Fruit fly (Drosophila melanogaster) whole organism, prepupa: Measurements from ENCODE around the gene CG11444.

Experiments used
- CG10631 ChIP-seq: fragments of 200-800 bp; sonication (Bioruptor generic); optimal IDR thresholded peaks from 2 replicates; lab custom pipeline; 2016; ENCODE audit warnings: missing biosample characterization, missing genetic modification characterization
- CG10669 ChIP-seq: fragments of 200-800 bp; sonication (Bioruptor generic); optimal IDR thresholded peaks from 3 replicates; lab custom pipeline; 2018; ENCODE audit warnings: missing biosample characterization, mild to moderate bottlenecking, missing genetic modification characterization, moderate library complexity
- CG11294 ChIP-seq: fragments of 200-800 bp; sonication (Bioruptor generic); IDR thresholded peaks from 2 replicates; pipeline ENCODE4 v1.3.6; 2022; ENCODE audit warnings: missing biosample characterization, missing genetic modification characterization
- CG16779 ChIP-seq: fragments of 200-800 bp; sonication (Bioruptor generic); optimal IDR thresholded peaks from 3 replicates; lab custom pipeline; 2017; ENCODE audit warnings: missing biosample characterization, mild to moderate bottlenecking, missing genetic modification characterization
- CG4318 ChIP-seq: fragments of 200-800 bp; sonication (Bioruptor generic); optimal IDR thresholded peaks from 3 replicates; lab custom pipeline; 2017; ENCODE audit warnings: missing biosample characterization, mild to moderate bottlenecking, missing genetic modification characterization
- CG6276 ChIP-seq: fragments of 200-800 bp; sonication (Bioruptor generic); optimal IDR thresholded peaks from 2 replicates; lab custom pipeline; 2017; ENCODE audit warnings: missing biosample characterization, mild to moderate bottlenecking, missing genetic modification characterization
- CG7368 ChIP-seq: fragments of 200-800 bp; sonication (Bioruptor generic); optimal IDR thresholded peaks from 3 replicates; lab custom pipeline; 2016; ENCODE audit warnings: missing biosample characterization, missing genetic modification characterization
- CG9139 ChIP-seq: fragments of 200-800 bp; sonication (Bioruptor generic); optimal IDR thresholded peaks from 3 replicates; lab custom pipeline; 2017; ENCODE audit warnings: missing biosample characterization, mild to moderate bottlenecking, missing genetic modification characterization
- Gug ChIP-seq: fragments of 200-800 bp; sonication (Bioruptor generic); IDR thresholded peaks from 2 replicates; pipeline ENCODE4 v1.3.6; 2022; ENCODE audit warnings: missing biosample characterization, missing genetic modification characterization
- Met ChIP-seq: fragments of 200-800 bp; sonication (Bioruptor generic); optimal IDR thresholded peaks from 3 replicates; lab custom pipeline; 2016; ENCODE audit warnings: missing biosample characterization, missing genetic modification characterization
- OdsH ChIP-seq: fragments of 200-800 bp; sonication (Bioruptor generic); optimal IDR thresholded peaks from 3 replicates; lab custom pipeline; 2016; ENCODE audit warnings: missing biosample characterization, missing genetic modification characterization
- Sox102F ChIP-seq: fragments of 200-800 bp; sonication (Bioruptor generic); optimal IDR thresholded peaks from 2 replicates; lab custom pipeline; 2016; ENCODE audit warnings: missing biosample characterization, mild to moderate bottlenecking, missing genetic modification characterization
- fd85E ChIP-seq: fragments of 200-800 bp; sonication (Bioruptor generic); optimal IDR thresholded peaks from 3 replicates; lab custom pipeline; 2016; ENCODE audit warnings: missing biosample characterization, missing genetic modification characterization
- lz ChIP-seq: fragments of 200-800 bp; sonication (Bioruptor generic); optimal IDR thresholded peaks from 3 replicates; lab custom pipeline; 2016; ENCODE audit warnings: missing biosample characterization, missing genetic modification characterization

- TF ChIP-seq fd85E (no peak), CG10669 (GFP tag; lab: Kevin White, UChicago) (no peak), OdsH (GFP tag; lab: Kevin White, UChicago) (no peak), CG7368 (GFP tag; lab: Kevin White, UChicago) (no peak), Met (GFP tag; lab: Kevin White, UChicago) (no peak), CG10631 (GFP tag; lab: Kevin White, UChicago) (peak; percentile 25), CG9139 (GFP tag; lab: Kevin White, UChicago) (peak; percentile 47), Sox102F (GFP tag; lab: Kevin White, UChicago) (no peak), CG11294 (GFP tag; lab: Robert Waterston, UW) (no peak), CG6276 (GFP tag; lab: Kevin White, UChicago) (no peak), CG16779 (no peak), CG4318 (GFP tag; lab: Kevin White, UChicago) (no peak), Gug (GFP tag; lab: Robert Waterston, UW) (no peak), lz (GFP tag; lab: Kevin White, UChicago) (no peak)
Observed at dm6 chrX:4540430-4540932, 13.7 kb downstream of the CG11444 start, which contains the start of the genes rb and CHOp24.
